Worm (Caenorhabditis elegans): ENCODE measurements around the gene ubh-4.
A peak's percentile ranks its signal among the peaks of the same experiment; 100 is the strongest.

DNA sequence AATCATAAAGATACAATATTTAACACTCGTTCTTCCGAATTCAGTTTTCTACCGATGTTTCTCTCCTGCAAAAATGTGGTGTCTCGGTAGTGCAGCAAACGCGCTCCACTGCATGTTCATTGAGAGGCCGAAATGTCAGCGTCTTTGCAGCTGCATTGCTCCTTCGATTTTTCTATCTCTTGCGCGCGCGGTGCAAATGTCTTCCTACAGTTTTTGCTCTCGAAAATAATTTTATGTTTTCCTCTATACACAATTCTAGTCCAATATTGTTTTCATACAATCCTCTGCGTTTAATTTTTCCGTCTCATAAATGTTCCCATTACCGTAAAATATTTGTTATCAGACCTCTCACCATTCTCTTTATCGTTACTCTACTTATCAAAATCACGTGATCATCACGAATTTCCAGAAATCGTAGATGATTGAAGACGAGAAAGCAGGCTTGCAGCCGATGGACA, 23.0 kb upstream of the ubh-4 start, which contains the start of gene ufd-2:
- TF ChIP-seq snpc-4 (tag; optimal IDR thresholded peaks at IDR 0.05) (peak; percentile 68), nhr-12 (tag; optimal IDR thresholded peaks at IDR 0.05) (no peak), nhr-11 (tag; optimal IDR thresholded peaks at IDR 0.05) (no peak), unc-62 (GFP tag; optimal IDR thresholded peaks at IDR 0.05) (no peak), nhr-237 (tag; optimal IDR thresholded peaks at IDR 0.05) (no peak), fkh-10 (GFP tag; optimal IDR thresholded peaks at IDR 0.05) (no peak), pqm-1 (tag; optimal IDR thresholded peaks at IDR 0.05) (peak; percentile 39), unc-39 (tag; optimal IDR thresholded peaks at IDR 0.05) (no peak), R02D3.7 (tag; optimal IDR thresholded peaks at IDR 0.05) (peak; percentile 42), ztf-11 (tag; optimal IDR thresholded peaks at IDR 0.05) (no peak), nhr-43 (tag; optimal IDR thresholded peaks at IDR 0.05; ENCODE audit: poor library complexity, severe bottlenecking) (peak; percentile 36), zag-1 (tag; optimal IDR thresholded peaks at IDR 0.05) (no peak)
